Worm (Caenorhabditis elegans) whole organism, L4/young adult: Measurements from ENCODE around the gene sri-43.

Source experiments
- dao-5 ChIP-seq: sonication (generic microtip); optimal IDR thresholded peaks from 2 replicates; lab custom pipeline; 2016; ENCODE audit warnings: missing genotype, missing genetic modification characterization, moderate library complexity, missing compliant biosample characterization
- him-1 ChIP-seq: sonication (generic microtip); optimal IDR thresholded peaks from 2 replicates; lab custom pipeline; 2016; ENCODE audit warnings: missing genotype, missing genetic modification reagents, missing genetic modification characterization, missing compliant biosample characterization

- TF ChIP-seq him-1 (tag; lab: Kevin White, UChicago) (no peak), dao-5 (tag; lab: Kevin White, UChicago) (no peak)
Measured at ce11 chrII:3172176-3172575, 27.7 kb upstream of the sri-43 start, which contains the start of gene Y27F2A.10.
